Fruit fly (Drosophila melanogaster) whole organism, embryonic: Measurements from ENCODE around the gene Targ3.
A peak's percentile ranks its signal among the peaks of the same experiment; 100 is the strongest.

Experiments
- Ada2b ChIP-seq: fragments of 200-800 bp; sonication (Bioruptor generic); IDR thresholded peaks from 2 replicates; pipeline ENCODE4 v1.3.6; 2022; ENCODE audit warnings: missing biosample characterization, missing genetic modification characterization
- Adf1 ChIP-seq: fragments of 200-800 bp; sonication (Bioruptor generic); IDR thresholded peaks from 2 replicates; pipeline ENCODE4 v1.3.6; 2022; ENCODE audit warnings: missing biosample characterization, missing genetic modification characterization
- Atf3 ChIP-seq: fragments of 200-800 bp; sonication (Bioruptor generic); optimal IDR thresholded peaks from 3 replicates; lab custom pipeline; 2016; ENCODE audit warnings: missing biosample characterization, missing genetic modification characterization
- CG10209 ChIP-seq: fragments of 200-800 bp; sonication (Bioruptor generic); optimal IDR thresholded peaks from 3 replicates; lab custom pipeline; 2017; ENCODE audit warnings: missing biosample characterization, mild to moderate bottlenecking, missing genetic modification characterization, missing genetic modification reagents
- CG10366 ChIP-seq: fragments of 200-800 bp; sonication (Bioruptor generic); IDR thresholded peaks from 2 replicates; pipeline ENCODE4 v1.3.6; 2022; ENCODE audit warnings: missing biosample characterization, missing genetic modification characterization
- CG11085 ChIP-seq: fragments of 200-800 bp; sonication (Bioruptor generic); IDR thresholded peaks from 2 replicates; pipeline ENCODE4 v1.3.6; 2022; ENCODE audit warnings: missing biosample characterization, missing genetic modification characterization
- CG13287 ChIP-seq: fragments of 200-800 bp; sonication (Bioruptor generic); IDR thresholded peaks from 2 replicates; pipeline ENCODE4 v1.3.6; 2022; ENCODE audit warnings: missing biosample characterization, missing genetic modification characterization; ENCODE audit not compliant: partially characterized antibody
- CG14050 ChIP-seq: fragments of 200-800 bp; sonication (Bioruptor generic); IDR thresholded peaks from 3 replicates; pipeline ENCODE4 v1.3.6; 2022; ENCODE audit warnings: missing biosample characterization, missing genetic modification characterization
- CG1529 ChIP-seq: fragments of 200-800 bp; sonication (Bioruptor generic); optimal IDR thresholded peaks from 3 replicates; lab custom pipeline; 2018; ENCODE audit warnings: missing biosample characterization, missing genetic modification characterization
- CG15601 ChIP-seq: fragments of 200-800 bp; sonication (Bioruptor generic); optimal IDR thresholded peaks from 3 replicates; lab custom pipeline; 2019; ENCODE audit warnings: missing biosample characterization, mild to moderate bottlenecking, missing genetic modification characterization, moderate library complexity
- CG1647 ChIP-seq: fragments of 200-800 bp; sonication (Bioruptor generic); optimal IDR thresholded peaks from 3 replicates; lab custom pipeline; 2016; ENCODE audit warnings: missing biosample characterization, missing genetic modification characterization
- CG17385 ChIP-seq: fragments of 200-800 bp; sonication (Bioruptor generic); optimal IDR thresholded peaks from 3 replicates; lab custom pipeline; 2018; ENCODE audit warnings: missing biosample characterization, mild to moderate bottlenecking, missing genetic modification characterization
- CG18476 ChIP-seq: fragments of 200-800 bp; sonication (Bioruptor generic); optimal IDR thresholded peaks from 2 replicates; lab custom pipeline; 2016; ENCODE audit warnings: missing biosample characterization, mild to moderate bottlenecking, missing genetic modification characterization
- CG18764 ChIP-seq: fragments of 200-800 bp; sonication (Bioruptor generic); optimal IDR thresholded peaks from 3 replicates; lab custom pipeline; 2016; ENCODE audit warnings: missing biosample characterization, missing genetic modification characterization
- CG31441 ChIP-seq: fragments of 200-800 bp; sonication (Bioruptor generic); IDR thresholded peaks from 2 replicates; pipeline ENCODE4 v1.3.6; 2022; ENCODE audit warnings: missing biosample characterization, missing genetic modification characterization
- CG4707 ChIP-seq: fragments of 200-800 bp; sonication (Bioruptor generic); optimal IDR thresholded peaks from 2 replicates; lab custom pipeline; 2018; ENCODE audit warnings: missing biosample characterization, mild to moderate bottlenecking, missing genetic modification characterization, moderate library complexity
- CG7372 ChIP-seq: fragments of 200-800 bp; sonication (Bioruptor generic); IDR thresholded peaks from 2 replicates; pipeline ENCODE4 v1.3.6; 2022; ENCODE audit warnings: missing biosample characterization, missing genetic modification characterization
- CG7556 ChIP-seq: fragments of 200-800 bp; sonication (Bioruptor generic); optimal IDR thresholded peaks from 2 replicates; lab custom pipeline; 2017; ENCODE audit warnings: missing biosample characterization, mild to moderate bottlenecking, missing genetic modification characterization
- CG7987 ChIP-seq: fragments of 200-800 bp; sonication (Bioruptor generic); optimal IDR thresholded peaks from 2 replicates; lab custom pipeline; 2018; ENCODE audit warnings: missing biosample characterization, mild to moderate bottlenecking, missing genetic modification characterization, moderate library complexity
- CG9215 ChIP-seq: fragments of 200-800 bp; sonication (Bioruptor generic); IDR thresholded peaks from 2 replicates; pipeline ENCODE4 v1.3.6; 2022; ENCODE audit warnings: missing biosample characterization, missing genetic modification characterization
- Dip3 ChIP-seq: fragments of 200-800 bp; sonication (Bioruptor generic); optimal IDR thresholded peaks from 3 replicates; lab custom pipeline; 2016; ENCODE audit warnings: missing biosample characterization, missing genetic modification characterization
- Doc3 ChIP-seq: fragments of 200-800 bp; sonication (Bioruptor generic); IDR thresholded peaks from 3 replicates; pipeline ENCODE4 v1.3.6; 2022; ENCODE audit warnings: missing biosample characterization, missing genetic modification characterization; ENCODE audit not compliant: partially characterized antibody
- HHEX ChIP-seq: fragments of 200-800 bp; sonication (Bioruptor generic); optimal IDR thresholded peaks from 3 replicates; lab custom pipeline; 2017; ENCODE audit warnings: missing biosample characterization, mild to moderate bottlenecking, missing genetic modification characterization, missing genetic modification reagents
- HLH3B ChIP-seq: fragments of 200-800 bp; sonication (Bioruptor generic); IDR thresholded peaks from 2 replicates; pipeline ENCODE4 v1.3.6; 2022; ENCODE audit warnings: missing biosample characterization, missing genetic modification characterization
- HmgZ ChIP-seq: fragments of 200-800 bp; sonication (Bioruptor generic); optimal IDR thresholded peaks from 2 replicates; lab custom pipeline; 2018; ENCODE audit warnings: missing biosample characterization, mild to moderate bottlenecking, missing genetic modification characterization
- Hr39 ChIP-seq: fragments of >200 bp; optimal IDR thresholded peaks from 2 replicates; lab custom pipeline; 2017
- Lpt ChIP-seq: fragments of >200 bp; optimal IDR thresholded peaks from 2 replicates; lab custom pipeline; 2018; ENCODE audit warnings: missing biosample characterization, missing genetic modification characterization
- Poxn ChIP-seq: fragments of 200-800 bp; sonication (Bioruptor generic); IDR thresholded peaks from 2 replicates; pipeline ENCODE4 v1.3.6; 2022; ENCODE audit warnings: missing biosample characterization, missing genetic modification characterization
- Rfx ChIP-seq: fragments of 200-800 bp; sonication (Bioruptor generic); IDR thresholded peaks from 2 replicates; pipeline ENCODE4 v1.3.6; 2022; ENCODE audit warnings: missing biosample characterization, missing genetic modification characterization
- Tbp ChIP-seq: fragments of >200 bp; optimal IDR thresholded peaks from 2 replicates; lab custom pipeline; 2018; ENCODE audit warnings: missing biosample characterization, missing genetic modification characterization
- ab ChIP-seq: fragments of 200-800 bp; sonication (Bioruptor generic); optimal IDR thresholded peaks from 2 replicates; lab custom pipeline; 2016; ENCODE audit warnings: missing biosample characterization, missing genetic modification characterization
- chinmo ChIP-seq: fragments of 200-800 bp; sonication (Bioruptor generic); IDR thresholded peaks from 4 replicates; pipeline ENCODE4 v1.3.6; 2022; ENCODE audit warnings: missing biosample characterization, missing genetic modification characterization; ENCODE audit not compliant: partially characterized antibody
- chm ChIP-seq: fragments of 200-800 bp; sonication (Bioruptor generic); IDR thresholded peaks from 2 replicates; pipeline ENCODE4 v1.3.6; 2022; ENCODE audit warnings: missing biosample characterization, missing genetic modification characterization
- ci ChIP-seq: fragments of 200-800 bp; sonication (Bioruptor generic); IDR thresholded peaks from 3 replicates; pipeline ENCODE4 v1.3.6; 2022; ENCODE audit warnings: missing biosample characterization, missing genetic modification characterization
- corto ChIP-seq: fragments of 200-800 bp; sonication (Bioruptor generic); optimal IDR thresholded peaks from 2 replicates; lab custom pipeline; 2016; ENCODE audit warnings: missing biosample characterization, mild to moderate bottlenecking, missing genetic modification characterization, moderate library complexity
- dan ChIP-seq: fragments of 200-800 bp; sonication (Bioruptor generic); IDR thresholded peaks from 2 replicates; pipeline ENCODE4 v1.3.6; 2022; ENCODE audit warnings: missing biosample characterization, missing genetic modification characterization
- danr ChIP-seq: fragments of 200-800 bp; sonication (Bioruptor generic); IDR thresholded peaks from 2 replicates; pipeline ENCODE4 v1.3.6; 2022; ENCODE audit warnings: missing biosample characterization, missing genetic modification characterization
- dm ChIP-seq: fragments of 200-800 bp; sonication (Bioruptor generic); optimal IDR thresholded peaks from 3 replicates; lab custom pipeline; 2016; ENCODE audit warnings: missing biosample characterization, missing genetic modification characterization
- exex ChIP-seq: fragments of 200-800 bp; sonication (Bioruptor generic); optimal IDR thresholded peaks from 4 replicates; lab custom pipeline; 2018; ENCODE audit warnings: missing biosample characterization, mild to moderate bottlenecking, missing genetic modification characterization, moderate library complexity
- eyg ChIP-seq: fragments of 200-800 bp; sonication (Bioruptor generic); optimal IDR thresholded peaks from 3 replicates; lab custom pipeline; 2016; ENCODE audit warnings: missing biosample characterization, missing genetic modification characterization
- hbn ChIP-seq: fragments of 200-800 bp; sonication (Bioruptor generic); IDR thresholded peaks from 2 replicates; pipeline ENCODE4 v1.3.6; 2022; ENCODE audit warnings: missing biosample characterization, missing genetic modification characterization; ENCODE audit not compliant: partially characterized antibody
- phol ChIP-seq: fragments of 200-800 bp; sonication (Bioruptor generic); optimal IDR thresholded peaks from 3 replicates; lab custom pipeline; 2018; ENCODE audit warnings: missing biosample characterization, mild to moderate bottlenecking, missing genetic modification characterization, moderate library complexity
- sens-2 ChIP-seq: fragments of 200-800 bp; sonication (Bioruptor generic); IDR thresholded peaks from 2 replicates; pipeline ENCODE4 v1.3.6; 2022; ENCODE audit warnings: missing biosample characterization, missing genetic modification characterization
- sima ChIP-seq: fragments of 200-800 bp; sonication (Bioruptor generic); optimal IDR thresholded peaks from 2 replicates; lab custom pipeline; 2016; ENCODE audit warnings: missing biosample characterization, missing genetic modification characterization
- ssp ChIP-seq: fragments of 200-800 bp; sonication (Bioruptor generic); IDR thresholded peaks from 2 replicates; pipeline ENCODE4 v1.3.6; 2022; ENCODE audit warnings: missing biosample characterization, missing genetic modification characterization
- trh ChIP-seq: fragments of 200-800 bp; sonication (Bioruptor generic); optimal IDR thresholded peaks from 2 replicates; lab custom pipeline; 2016; ENCODE audit warnings: missing biosample characterization, missing genetic modification characterization
- tx ChIP-seq: fragments of 200-800 bp; sonication (Bioruptor generic); optimal IDR thresholded peaks from 2 replicates; lab custom pipeline; 2016; ENCODE audit warnings: missing biosample characterization, missing genetic modification characterization
- z ChIP-seq: fragments of 200-800 bp; sonication (Bioruptor generic); IDR thresholded peaks from 3 replicates; pipeline ENCODE4 v1.3.6; 2022; ENCODE audit warnings: missing biosample characterization, missing genetic modification characterization

The Targ3 gene

dm6 chr3L:21176276-21176934 lies 20.2 kb upstream of the Targ3 start (continued):
- TF ChIP-seq chm (GFP tag; lab: Robert Waterston, UW) (peak; percentile 52; the same call in 1 of the 2 replicates), CG17385 (GFP tag; lab: Kevin White, UChicago) (peak; percentile 98), HmgZ (tag; lab: Kevin White, UChicago) (no peak), hbn (GFP tag; lab: Robert Waterston, UW) (0 out of 2 replicates have a peak, but pooled peaks have one; percentile 15), CG1529 (GFP tag; lab: Kevin White, UChicago) (no peak), exex (peak; percentile 49), chinmo (0 out of 4 replicates have a peak, but pooled peaks have one; percentile 48)

DNA sequence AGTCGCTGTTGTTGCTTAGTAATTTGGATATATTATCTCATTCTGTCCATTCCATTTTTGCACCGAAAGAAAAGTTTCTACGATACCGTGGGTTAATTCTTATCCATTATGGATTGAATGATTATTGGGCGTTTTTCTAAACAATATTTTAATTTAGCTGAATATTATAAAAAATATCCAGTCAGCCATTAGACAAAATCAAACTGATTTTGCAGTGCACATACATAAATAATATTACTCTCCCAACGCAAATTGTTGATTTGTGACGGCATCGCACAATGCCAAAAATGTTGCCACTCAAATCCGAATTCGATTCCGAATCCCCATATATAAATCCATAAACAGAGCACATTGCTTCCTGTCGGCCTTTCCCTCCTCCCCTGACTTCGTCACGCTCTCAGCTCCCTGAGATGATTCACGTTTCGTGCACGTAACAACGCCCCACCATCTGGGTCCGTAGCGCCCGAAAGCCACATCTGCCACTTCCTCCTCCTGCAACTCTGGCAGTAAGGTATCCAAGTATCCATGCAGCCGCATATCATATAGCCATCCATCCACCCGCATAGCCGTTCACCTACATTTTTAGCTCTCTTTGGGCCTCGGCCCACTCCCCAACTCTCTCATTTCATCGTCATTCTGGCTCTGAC lies 19.6 kb upstream of the Targ3 start:
- TF ChIP-seq CG9215 (GFP tag; lab: Robert Waterston, UW) (peak; percentile 72), tx (no peak), sens-2 (GFP tag; lab: Robert Waterston, UW) (no peak), dan (GFP tag; lab: Robert Waterston, UW) (no peak), Hr39 (no peak), Adf1 (GFP tag; lab: Robert Waterston, UW) (peak; percentile 62), Tbp (GFP tag; lab: Kevin White, UChicago) (no peak), trh (GFP tag; lab: Kevin White, UChicago) (no peak), dm (GFP tag; lab: Kevin White, UChicago) (no peak), corto (GFP tag; lab: Kevin White, UChicago) (peak; percentile 30), CG7556 (peak; percentile 66), Atf3 (GFP tag; lab: Kevin White, UChicago) (peak; percentile 53), Lpt (GFP tag; lab: Kevin White, UChicago) (no peak), CG1647 (GFP tag; lab: Kevin White, UChicago) (no peak), HHEX (GFP tag; lab: Kevin White, UChicago) (peak; percentile 66), Rfx (peak; percentile 93), CG7372 (peak; percentile 52; the same call in 1 of the 2 replicates), CG18764 (GFP tag; lab: Kevin White, UChicago) (peak; percentile 5), HmgZ (tag; lab: Kevin White, UChicago) (peak; percentile 64), HLH3B (GFP tag; lab: Robert Waterston, UW) (peak; percentile 53; the same call in 1 of the 2 replicates), eyg (GFP tag; lab: Kevin White, UChicago) (peak; percentile 27), CG10366 (peak; percentile 66), CG10209 (peak; percentile 69), ci (peak; percentile 52; the same call in 2 of the 3 replicates), CG18476 (GFP tag; lab: Kevin White, UChicago) (peak; percentile 70), CG31441 (GFP tag; lab: Robert Waterston, UW) (no peak), CG4707 (GFP tag; lab: Kevin White, UChicago) (no peak), z (GFP tag; lab: Robert Waterston, UW) (no peak), phol (tag; lab: Kevin White, UChicago) (peak; percentile 37), ssp (GFP tag; lab: Robert Waterston, UW) (0 out of 2 replicates have a peak, but pooled peaks have one; percentile 17), Dip3 (GFP tag; lab: Kevin White, UChicago) (peak; percentile 57), CG13287 (GFP tag; lab: Robert Waterston, UW) (no peak), CG11085 (peak; percentile 50; the same call in 1 of the 2 replicates), ab (no peak), Ada2b (GFP tag; lab: Robert Waterston, UW) (peak; percentile 73), CG14050 (GFP tag; lab: Robert Waterston, UW) (peak; percentile 53; the same call in 1 of the 3 replicates), CG7987 (GFP tag; lab: Kevin White, UChicago) (no peak), sima (no peak), CG15601 (tag; lab: Kevin White, UChicago) (no peak), danr (no peak), Poxn (0 out of 2 replicates have a peak, but pooled peaks have one; percentile 45), Doc3 (GFP tag; lab: Robert Waterston, UW) (no peak)
